Fruit fly (Drosophila melanogaster) whole organism, pupa: ENCODE results near the gene CG5157.

Experiments used
- CG15710 ChIP-seq: fragments of 200-800 bp; sonication (Bioruptor generic); optimal IDR thresholded peaks from 2 replicates; lab custom pipeline; 2018; ENCODE audit warnings: missing biosample characterization, mild to moderate bottlenecking, missing genetic modification characterization, moderate library complexity
- CG9948 ChIP-seq: fragments of 200-800 bp; sonication (Bioruptor generic); optimal IDR thresholded peaks from 2 replicates; lab custom pipeline; 2018; ENCODE audit warnings: missing biosample characterization, mild to moderate bottlenecking, missing genetic modification characterization, moderate library complexity
- rn ChIP-seq: fragments of 200-800 bp; sonication (Bioruptor generic); IDR thresholded peaks from 2 replicates; pipeline ENCODE4 v1.3.6; 2022; ENCODE audit warnings: missing biosample characterization, missing genetic modification characterization

DNA sequence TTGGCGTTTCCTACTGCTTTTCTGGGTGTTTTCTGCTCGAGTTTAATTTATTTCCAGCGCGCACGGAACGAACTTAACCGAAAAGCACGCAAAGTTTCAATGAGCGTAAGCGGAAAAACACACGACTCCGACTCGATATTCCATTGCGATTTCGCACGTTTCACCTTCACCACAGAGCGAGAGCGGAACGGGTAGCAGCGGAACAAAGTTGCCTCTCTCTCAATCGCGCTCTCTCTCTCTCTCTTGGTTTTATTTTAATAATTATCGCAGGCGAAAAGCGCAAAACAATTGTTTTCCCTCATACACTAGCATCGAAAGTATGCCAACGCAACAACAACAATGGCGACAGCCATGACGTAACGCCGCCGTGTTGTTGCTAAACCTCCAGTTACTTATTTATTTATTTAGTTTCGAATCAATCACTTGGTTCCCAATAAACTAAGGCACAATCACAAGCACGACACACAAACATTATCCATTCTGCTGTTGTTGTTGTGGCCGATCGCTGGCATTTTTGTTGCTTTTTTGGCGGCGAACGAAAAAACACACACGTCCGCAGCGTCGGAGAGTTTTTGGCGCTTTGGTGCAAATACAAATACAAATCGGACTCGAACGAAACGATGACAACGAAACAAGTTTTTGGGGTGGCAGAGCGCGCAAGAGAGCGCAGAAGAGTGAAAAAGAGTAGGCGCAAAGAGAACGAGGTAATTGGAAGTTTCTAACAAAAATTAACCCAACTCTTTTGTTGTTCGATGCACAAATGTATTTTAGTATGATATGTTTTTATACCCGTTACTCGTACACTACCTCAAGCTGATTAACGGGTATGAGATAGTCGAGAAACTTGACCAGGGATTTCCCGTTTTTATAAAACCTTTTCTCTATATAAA, 26.7 kb upstream of the CG5157 start, which contains the start of gene CG5151:
- TF ChIP-seq rn (GFP tag; lab: Robert Waterston, UW) (no peak), CG15710 (tag; lab: Kevin White, UChicago) (peak; percentile 23), CG9948 (tag; lab: Kevin White, UChicago) (no peak)
